Fruit fly (Drosophila melanogaster) whole organism, embryonic: Measurements from ENCODE around the gene CG34039.
A peak's percentile ranks its signal among the peaks of the same experiment; 100 is the strongest.

Experiments
- Adf1 ChIP-seq: fragments of 200-800 bp; sonication (Bioruptor generic); IDR thresholded peaks from 2 replicates; pipeline ENCODE4 v1.3.6; 2022; ENCODE audit warnings: missing biosample characterization, missing genetic modification characterization
- CG10147 ChIP-seq: fragments of 200-800 bp; sonication (Bioruptor generic); optimal IDR thresholded peaks from 2 replicates; lab custom pipeline; 2019; ENCODE audit warnings: missing biosample characterization, mild to moderate bottlenecking, missing genetic modification characterization, moderate library complexity
- CG1233 ChIP-seq: fragments of 200-800 bp; sonication (Bioruptor generic); optimal IDR thresholded peaks from 4 replicates; lab custom pipeline; 2018; ENCODE audit warnings: missing biosample characterization, mild to moderate bottlenecking, missing genetic modification characterization
- CG12391 ChIP-seq: fragments of 200-800 bp; sonication (Bioruptor generic); optimal IDR thresholded peaks from 3 replicates; lab custom pipeline; 2018; ENCODE audit warnings: missing biosample characterization, mild to moderate bottlenecking, missing genetic modification characterization, moderate library complexity
- CG12659 ChIP-seq: fragments of 200-800 bp; sonication (Bioruptor generic); optimal IDR thresholded peaks from 3 replicates; lab custom pipeline; 2017; ENCODE audit warnings: mild to moderate bottlenecking, missing biosample characterization, missing genetic modification reagents, missing genetic modification characterization
- CG13894 ChIP-seq: fragments of 200-800 bp; sonication (Bioruptor generic); optimal IDR thresholded peaks from 3 replicates; lab custom pipeline; 2018; ENCODE audit warnings: missing biosample characterization, mild to moderate bottlenecking, missing genetic modification characterization, moderate library complexity
- CG14014 ChIP-seq: fragments of 200-800 bp; sonication (Bioruptor generic); IDR thresholded peaks from 2 replicates; pipeline ENCODE4 v1.3.6; 2022; ENCODE audit warnings: missing biosample characterization, missing genetic modification characterization
- CG1529 ChIP-seq: fragments of 200-800 bp; sonication (Bioruptor generic); optimal IDR thresholded peaks from 3 replicates; lab custom pipeline; 2018; ENCODE audit warnings: missing biosample characterization, missing genetic modification characterization
- CG3281 ChIP-seq: fragments of 200-800 bp; sonication (Bioruptor generic); optimal IDR thresholded peaks from 3 replicates; lab custom pipeline; 2017; ENCODE audit warnings: missing biosample characterization, mild to moderate bottlenecking, missing genetic modification characterization
- CG33557 ChIP-seq: fragments of 200-800 bp; sonication (Bioruptor generic); optimal IDR thresholded peaks from 2 replicates; lab custom pipeline; 2019; ENCODE audit warnings: missing biosample characterization, mild to moderate bottlenecking, missing genetic modification characterization, moderate library complexity
- CG4730 ChIP-seq: fragments of 200-800 bp; sonication (Bioruptor generic); IDR thresholded peaks from 2 replicates; pipeline ENCODE4 v1.3.6; 2022; ENCODE audit warnings: missing biosample characterization, missing genetic modification characterization
- CG6254 ChIP-seq: fragments of 200-800 bp; sonication (Bioruptor generic); optimal IDR thresholded peaks from 3 replicates; lab custom pipeline; 2017; ENCODE audit warnings: mild to moderate bottlenecking, missing biosample characterization, missing genetic modification reagents, missing genetic modification characterization
- CG6813 ChIP-seq: fragments of 200-800 bp; sonication (Bioruptor generic); optimal IDR thresholded peaks from 2 replicates; lab custom pipeline; 2017; ENCODE audit warnings: missing biosample characterization, missing genetic modification characterization, mild to moderate bottlenecking, moderate library complexity, missing genetic modification reagents
- CG6854 ChIP-seq: fragments of 200-800 bp; sonication (Bioruptor generic); optimal IDR thresholded peaks from 3 replicates; lab custom pipeline; 2017; ENCODE audit warnings: missing biosample characterization, mild to moderate bottlenecking, missing genetic modification characterization
- CG7786 ChIP-seq: fragments of 200-800 bp; sonication (Bioruptor generic); optimal IDR thresholded peaks from 2 replicates; lab custom pipeline; 2016; ENCODE audit warnings: missing biosample characterization, missing genetic modification characterization
- CG8089 ChIP-seq: fragments of 200-800 bp; sonication (Bioruptor generic); optimal IDR thresholded peaks from 3 replicates; lab custom pipeline; 2016; ENCODE audit warnings: missing biosample characterization, missing genetic modification characterization
- CG8478 ChIP-seq: fragments of >200 bp; optimal IDR thresholded peaks from 2 replicates; lab custom pipeline; 2018
- CTCF ChIP-seq: fragments of 200-800 bp; sonication (Bioruptor generic); optimal IDR thresholded peaks from 2 replicates; lab custom pipeline; 2017; ENCODE audit warnings: missing biosample characterization, mild to moderate bottlenecking, missing genetic modification characterization, moderate library complexity
- Dek ChIP-seq: fragments of 200-800 bp; sonication (Bioruptor generic); optimal IDR thresholded peaks from 3 replicates; lab custom pipeline; 2019; ENCODE audit warnings: missing biosample characterization, mild to moderate bottlenecking, missing genetic modification characterization, moderate library complexity
- Dip2 ChIP-seq: fragments of 200-800 bp; sonication (Bioruptor generic); IDR thresholded peaks from 2 replicates; pipeline ENCODE4 v1.3.6; 2022; ENCODE audit warnings: missing biosample characterization, missing genetic modification characterization
- Fer1 ChIP-seq: fragments of 200-800 bp; sonication (Bioruptor generic); optimal IDR thresholded peaks from 2 replicates; lab custom pipeline; 2017; ENCODE audit warnings: missing biosample characterization, mild to moderate bottlenecking, missing genetic modification characterization
- Fer3 ChIP-seq: fragments of 200-800 bp; sonication (Bioruptor generic); optimal IDR thresholded peaks from 2 replicates; lab custom pipeline; 2018; ENCODE audit warnings: missing biosample characterization, mild to moderate bottlenecking, missing genetic modification characterization, moderate library complexity
- HLH54F ChIP-seq: fragments of 200-800 bp; sonication (Bioruptor generic); optimal IDR thresholded peaks from 3 replicates; lab custom pipeline; 2016; ENCODE audit warnings: missing biosample characterization, missing genetic modification characterization
- Lim3 ChIP-seq: fragments of 200-800 bp; sonication (Bioruptor generic); IDR thresholded peaks from 2 replicates; pipeline ENCODE4 v1.3.6; 2022; ENCODE audit warnings: missing biosample characterization, missing genetic modification characterization
- Lpt ChIP-seq: fragments of >200 bp; optimal IDR thresholded peaks from 2 replicates; lab custom pipeline; 2018; ENCODE audit warnings: missing biosample characterization, missing genetic modification characterization
- MBD-R2 ChIP-seq: fragments of 200-800 bp; sonication (Bioruptor generic); IDR thresholded peaks from 2 replicates; pipeline ENCODE4 v1.3.6; 2022; ENCODE audit warnings: missing biosample characterization, missing genetic modification characterization
- MTF-1 ChIP-seq: fragments of 200-800 bp; sonication (Bioruptor generic); optimal IDR thresholded peaks from 2 replicates; lab custom pipeline; 2018; ENCODE audit warnings: missing biosample characterization, mild to moderate bottlenecking, missing genetic modification characterization, borderline replicate concordance
- NFAT ChIP-seq: fragments of 200-800 bp; sonication (Bioruptor generic); IDR thresholded peaks from 2 replicates; pipeline ENCODE4 v1.3.6; 2022; ENCODE audit warnings: missing biosample characterization, missing genetic modification characterization
- NK7.1 ChIP-seq: fragments of 200-800 bp; sonication (Bioruptor generic); optimal IDR thresholded peaks from 3 replicates; lab custom pipeline; 2016; ENCODE audit warnings: missing biosample characterization, missing genetic modification characterization
- PHDP ChIP-seq: fragments of 200-800 bp; sonication (Bioruptor generic); optimal IDR thresholded peaks from 3 replicates; lab custom pipeline; 2018; ENCODE audit warnings: missing biosample characterization, mild to moderate bottlenecking, missing genetic modification characterization, moderate library complexity
- Pdp1 ChIP-seq, 2 experiments: fragments of 200-800 bp; sonication (Bioruptor generic); optimal IDR thresholded peaks; 3 replicates each; lab custom pipeline; 2016; ENCODE audit warnings: missing biosample characterization in 2 of 2, missing genetic modification characterization in 2 of 2, mild to moderate bottlenecking in 1 of 2, moderate library complexity in 1 of 2
- Poxn ChIP-seq: fragments of 200-800 bp; sonication (Bioruptor generic); IDR thresholded peaks from 2 replicates; pipeline ENCODE4 v1.3.6; 2022; ENCODE audit warnings: missing biosample characterization, missing genetic modification characterization
- Ravus ChIP-seq: fragments of 200-800 bp; sonication (Bioruptor generic); IDR thresholded peaks from 2 replicates; pipeline ENCODE4 v1.3.6; 2022; ENCODE audit warnings: missing biosample characterization, missing genetic modification characterization
- Taf1 ChIP-seq: fragments of 200-800 bp; sonication (Bioruptor generic); IDR thresholded peaks from 2 replicates; pipeline ENCODE4 v1.3.6; 2022; ENCODE audit warnings: missing biosample characterization, missing genetic modification characterization
- Tbp ChIP-seq: fragments of >200 bp; optimal IDR thresholded peaks from 2 replicates; lab custom pipeline; 2018; ENCODE audit warnings: missing biosample characterization, missing genetic modification characterization
- Usf ChIP-seq: fragments of 200-800 bp; sonication (Bioruptor generic); optimal IDR thresholded peaks from 2 replicates; lab custom pipeline; 2017; ENCODE audit warnings: missing genotype, missing biosample characterization, missing genetic modification characterization
- ac ChIP-seq: fragments of 200-800 bp; sonication (Bioruptor generic); optimal IDR thresholded peaks from 3 replicates; lab custom pipeline; 2017; ENCODE audit warnings: missing biosample characterization, mild to moderate bottlenecking, missing genetic modification characterization
- ara ChIP-seq: fragments of 200-800 bp; sonication (Bioruptor generic); IDR thresholded peaks from 2 replicates; pipeline ENCODE4 v1.3.6; 2022; ENCODE audit warnings: missing biosample characterization, missing genetic modification characterization
- dysf ChIP-seq: fragments of 200-800 bp; sonication (Bioruptor generic); IDR thresholded peaks from 3 replicates; pipeline ENCODE4 v1.3.6; 2022; ENCODE audit warnings: missing biosample characterization, missing genetic modification characterization
- ems ChIP-seq: fragments of 200-800 bp; sonication (Bioruptor generic); optimal IDR thresholded peaks from 3 replicates; lab custom pipeline; 2016; ENCODE audit warnings: missing biosample characterization, missing genetic modification characterization
- grn ChIP-seq: fragments of 200-800 bp; sonication (Bioruptor generic); optimal IDR thresholded peaks from 3 replicates; lab custom pipeline; 2017; ENCODE audit warnings: missing biosample characterization, missing genetic modification characterization
- kni ChIP-seq: fragments of 200-800 bp; sonication (Bioruptor generic); optimal IDR thresholded peaks from 3 replicates; lab custom pipeline; 2017; ENCODE audit warnings: mild to moderate bottlenecking, missing biosample characterization, missing genetic modification reagents, missing genetic modification characterization
- org-1 ChIP-seq: fragments of 200-800 bp; sonication (Bioruptor generic); optimal IDR thresholded peaks from 2 replicates; lab custom pipeline; 2017; ENCODE audit warnings: missing biosample characterization, missing genetic modification characterization
- phol ChIP-seq: fragments of 200-800 bp; sonication (Bioruptor generic); optimal IDR thresholded peaks from 3 replicates; lab custom pipeline; 2018; ENCODE audit warnings: missing biosample characterization, mild to moderate bottlenecking, missing genetic modification characterization, moderate library complexity
- ranshi ChIP-seq: fragments of 200-800 bp; sonication (Bioruptor generic); IDR thresholded peaks from 2 replicates; pipeline ENCODE4 v1.3.6; 2022; ENCODE audit warnings: missing biosample characterization, missing genetic modification characterization
- sens ChIP-seq: fragments of 200-800 bp; sonication (Bioruptor generic); peaks from one replicate; lab custom pipeline; 2016; ENCODE audit warnings: missing biosample characterization, missing genetic modification characterization
- sim ChIP-seq: fragments of 200-800 bp; sonication (Bioruptor generic); IDR thresholded peaks from 2 replicates; pipeline ENCODE4 v1.3.6; 2022; ENCODE audit warnings: missing biosample characterization, missing genetic modification characterization
- slp2 ChIP-seq: fragments of 200-800 bp; sonication (Bioruptor generic); optimal IDR thresholded peaks from 2 replicates; lab custom pipeline; 2016; ENCODE audit warnings: missing biosample characterization, missing genetic modification characterization
- sob ChIP-seq: fragments of 200-800 bp; sonication (Bioruptor generic); IDR thresholded peaks from 2 replicates; pipeline ENCODE4 v1.3.6; 2022; ENCODE audit warnings: missing biosample characterization, missing genetic modification characterization
- sqz ChIP-seq: fragments of 200-800 bp; sonication (Bioruptor generic); optimal IDR thresholded peaks from 3 replicates; lab custom pipeline; 2018; ENCODE audit warnings: missing biosample characterization, mild to moderate bottlenecking, missing genetic modification characterization
- tgo ChIP-seq: fragments of 200-800 bp; sonication (Bioruptor generic); IDR thresholded peaks from 3 replicates; pipeline ENCODE4 v1.3.6; 2022; ENCODE audit warnings: missing biosample characterization, missing genetic modification characterization
- tio ChIP-seq: fragments of 200-800 bp; sonication (Bioruptor generic); optimal IDR thresholded peaks from 2 replicates; lab custom pipeline; 2017; ENCODE audit warnings: missing biosample characterization, missing genetic modification characterization, inconsistent platforms
- toy ChIP-seq: fragments of 200-800 bp; sonication (Bioruptor generic); IDR thresholded peaks from 2 replicates; pipeline ENCODE4 v1.3.6; 2022; ENCODE audit warnings: missing biosample characterization, missing genetic modification characterization
- wek ChIP-seq: fragments of 200-800 bp; sonication (Bioruptor generic); optimal IDR thresholded peaks from 3 replicates; lab custom pipeline; 2018; ENCODE audit warnings: missing biosample characterization, mild to moderate bottlenecking, missing genetic modification characterization, moderate library complexity

CG34039 gene

dm6 chr3L:14549215-14549614, 10.6 kb upstream of the CG34039 start (continued):
- TF ChIP-seq MTF-1, result peak; percentile 12
- no peak for TF ChIP-seq PHDP (tag; lab: Kevin White, UChicago)
- TF ChIP-seq grn, result no peak
- TF ChIP-seq Usf (GFP tag; lab: Kevin White, UChicago), result no peak
- TF ChIP-seq NK7.1, result peak; percentile 9
- no peak for TF ChIP-seq Lim3 (GFP tag; lab: Robert Waterston, UW)
- peak; percentile 29; the same call in 1 of the 2 replicates for TF ChIP-seq CG14014 (GFP tag; lab: Robert Waterston, UW)
- TF ChIP-seq CG6854 (GFP tag; lab: Kevin White, UChicago), result peak; percentile 15
- peak; percentile 51 for TF ChIP-seq Fer1
- no peak for TF ChIP-seq dysf (GFP tag; lab: Robert Waterston, UW)
- TF ChIP-seq CG13894 (tag; lab: Kevin White, UChicago), result no peak
- TF ChIP-seq CG6813 (GFP tag; lab: Kevin White, UChicago), result peak; percentile 49
- TF ChIP-seq kni (GFP tag; lab: Kevin White, UChicago), result peak; percentile 46
- TF ChIP-seq ranshi (GFP tag; lab: Robert Waterston, UW), result no peak
- TF ChIP-seq phol (tag; lab: Kevin White, UChicago), result no peak
- no peak for TF ChIP-seq CG8478 (lab: Kevin White, UChicago)
- TF ChIP-seq Dip2 (GFP tag; lab: Robert Waterston, UW), result no peak
- peak; percentile 20 for TF ChIP-seq CG12659
- TF ChIP-seq MBD-R2 (GFP tag; lab: Robert Waterston, UW), result no peak
- TF ChIP-seq Lpt (GFP tag; lab: Kevin White, UChicago), result no peak
- TF ChIP-seq sqz (GFP tag; lab: Kevin White, UChicago), result peak; percentile 31
- no peak for TF ChIP-seq ara (GFP tag; lab: Robert Waterston, UW)
- no peak for TF ChIP-seq CG6254
- TF ChIP-seq NFAT (GFP tag; lab: Robert Waterston, UW), result no peak
- TF ChIP-seq CG4730, result no peak
- TF ChIP-seq ac (GFP tag; lab: Kevin White, UChicago), result peak; percentile 2
- no peak for TF ChIP-seq CG1529 (GFP tag; lab: Kevin White, UChicago)
- no peak for TF ChIP-seq tio (GFP tag; lab: Kevin White, UChicago)
- peak; percentile 78 for TF ChIP-seq sens (GFP tag; lab: Kevin White, UChicago)
- no peak for TF ChIP-seq Dek (tag; lab: Kevin White, UChicago)
- TF ChIP-seq toy (GFP tag; lab: Robert Waterston, UW), result no peak
- TF ChIP-seq CG1233, result peak; percentile 39
- TF ChIP-seq CG10147 (GFP tag; lab: Kevin White, UChicago), result no peak
- no peak for TF ChIP-seq Adf1 (GFP tag; lab: Robert Waterston, UW)
- no peak for TF ChIP-seq tgo (GFP tag; lab: Robert Waterston, UW)
- no peak for TF ChIP-seq slp2 (GFP tag; lab: Kevin White, UChicago)
- no peak for TF ChIP-seq CG7786 (GFP tag; lab: Kevin White, UChicago)
- no peak for TF ChIP-seq HLH54F (GFP tag; lab: Kevin White, UChicago)
- no peak for TF ChIP-seq Tbp
- TF ChIP-seq CTCF (GFP tag; lab: Kevin White, UChicago), result no peak
- TF ChIP-seq ems (GFP tag; lab: Kevin White, UChicago), result no peak
- no peak for TF ChIP-seq sim (GFP tag; lab: Robert Waterston, UW)
- TF ChIP-seq Fer3 (tag; lab: Kevin White, UChicago), result peak; percentile 5
- TF ChIP-seq CG33557 (GFP tag; lab: Kevin White, UChicago), result peak; percentile 12
- TF ChIP-seq org-1 (GFP tag; lab: Kevin White, UChicago), result peak; percentile 27
- peak in 1 of 2 experiments; percentile 18 for TF ChIP-seq Pdp1 (GFP tag; optimal IDR thresholded peaks at IDR 0.05; lab: Kevin White, UChicago)
- no peak for TF ChIP-seq CG3281 (GFP tag; lab: Kevin White, UChicago)
- TF ChIP-seq Taf1 (GFP tag; lab: Robert Waterston, UW), result no peak
- TF ChIP-seq Ravus (GFP tag; lab: Robert Waterston, UW), result no peak
- TF ChIP-seq CG12391, result no peak
- TF ChIP-seq wek, result peak; percentile 36
- peak; percentile 39; the same call in 1 of the 2 replicates for TF ChIP-seq sob (GFP tag; lab: Robert Waterston, UW)
- TF ChIP-seq Poxn (GFP tag; lab: Robert Waterston, UW), result no peak
- no peak for TF ChIP-seq CG8089 (GFP tag; lab: Kevin White, UChicago)
